Worm (Caenorhabditis elegans): ENCODE data around the gene C55A6.4.

Gene C55A6.4

ce11 chrV:11506347-11506746, 11.3 kb downstream of the C55A6.4 start:
- TF ChIP-seq nhr-20 (tag; optimal IDR thresholded peaks at IDR 0.05) (peak; percentile 33), ceh-63 (GFP tag; optimal IDR thresholded peaks at IDR 0.05) (no peak), nhr-71 (tag; optimal IDR thresholded peaks at IDR 0.05) (peak; percentile 72), snu-23 (GFP tag; optimal IDR thresholded peaks at IDR 0.05) (peak; percentile 40), fos-1 (tag; optimal IDR thresholded peaks at IDR 0.05) (no peak), lsy-2 (tag; optimal IDR thresholded peaks at IDR 0.05) (peak; percentile 30 to 56), irx-1 (tag; optimal IDR thresholded peaks at IDR 0.05) (no peak), nhr-28 (tag; optimal IDR thresholded peaks at IDR 0.05) (no peak), swsn-7 (tag; optimal IDR thresholded peaks at IDR 0.05) (no peak), aha-1 (tag; optimal IDR thresholded peaks at IDR 0.05) (no peak), unc-30 (tag; optimal IDR thresholded peaks at IDR 0.05) (no peak), F16B12.6 (tag; optimal IDR thresholded peaks at IDR 0.05) (no peak), egl-27 (tag; optimal IDR thresholded peaks at IDR 0.05) (no peak), ets-5 (GFP tag; IDR thresholded peaks at IDR 0.05) (no peak), skn-1 (tag; optimal IDR thresholded peaks at IDR 0.05) (no peak), nhr-11 (tag; optimal IDR thresholded peaks at IDR 0.05) (no peak), ztf-11 (tag; optimal IDR thresholded peaks at IDR 0.05) (no peak), ces-1 (GFP tag; optimal IDR thresholded peaks at IDR 0.05) (no peak), blmp-1 (tag; optimal IDR thresholded peaks at IDR 0.05) (no peak), lir-3 (tag; optimal IDR thresholded peaks at IDR 0.05; ENCODE audit: poor library complexity) (no peak), ceh-88 (GFP tag; IDR thresholded peaks at IDR 0.05) (no peak), mab-9 (GFP tag; IDR thresholded peaks at IDR 0.05) (no peak), unc-86 (tag; optimal IDR thresholded peaks at IDR 0.05) (no peak), fkh-8 (tag; optimal IDR thresholded peaks at IDR 0.05) (no peak), nhr-85 (tag) (no peak), grh-1 (GFP tag; IDR thresholded peaks at IDR 0.05) (no peak), Y116A8C.19 (tag; optimal IDR thresholded peaks at IDR 0.05; ENCODE audit: borderline replicate concordance) (no peak), rnt-1 (tag; optimal IDR thresholded peaks at IDR 0.05) (peak; percentile 61), egl-13 (tag; optimal IDR thresholded peaks at IDR 0.05) (no peak), xbp-1 (tag; optimal IDR thresholded peaks at IDR 0.05) (no peak), sup-37 (GFP tag; optimal IDR thresholded peaks at IDR 0.05) (no peak), C16A3.4 (tag; optimal IDR thresholded peaks at IDR 0.05) (no peak), pag-3 (tag; optimal IDR thresholded peaks at IDR 0.05; ENCODE audit: borderline replicate concordance, insufficient read depth) (no peak), dsc-1 (tag; optimal IDR thresholded peaks at IDR 0.05) (peak; percentile 98), ceh-82 (tag; optimal IDR thresholded peaks at IDR 0.05) (no peak), ceh-8 (GFP tag; optimal IDR thresholded peaks at IDR 0.05) (no peak), tlp-1 (tag; optimal IDR thresholded peaks at IDR 0.05) (no peak), mef-2 (tag; optimal IDR thresholded peaks at IDR 0.05) (no peak), lin-14 (GFP tag; optimal IDR thresholded peaks at IDR 0.05) (peak; percentile 88), nhr-77 (tag; optimal IDR thresholded peaks at IDR 0.05) (no peak), efl-3 (GFP tag; optimal IDR thresholded peaks at IDR 0.05) (no peak), efl-1 (optimal IDR thresholded peaks at IDR 0.05) (peak in 1 of 2 experiments; percentile 18), efl-1 (GFP tag; optimal IDR thresholded peaks at IDR 0.05 in 1 of 2) (no peak), hlh-17 (GFP tag; optimal IDR thresholded peaks at IDR 0.05; ENCODE audit: borderline replicate concordance) (no peak), mdl-1 (tag; optimal IDR thresholded peaks at IDR 0.05) (no peak), mep-1 (tag; optimal IDR thresholded peaks at IDR 0.05) (peak; percentile 43), hpl-2 (GFP tag; optimal IDR thresholded peaks at IDR 0.05) (no peak), elt-3 (tag; optimal IDR thresholded peaks at IDR 0.05) (no peak), nhr-237 (tag; optimal IDR thresholded peaks at IDR 0.05) (no peak), unc-130 (tag; optimal IDR thresholded peaks at IDR 0.05) (peak; percentile 27), fkh-4 (tag; optimal IDR thresholded peaks at IDR 0.05; ENCODE audit: borderline replicate concordance) (peak; percentile 85), pqm-1 (tag; optimal IDR thresholded peaks at IDR 0.05) (no peak), snpc-4 (tag; optimal IDR thresholded peaks at IDR 0.05) (no peak), jun-1 (tag; optimal IDR thresholded peaks at IDR 0.05) (no peak)

Measured in whole organism, L1 larva.